Fruit fly (Drosophila melanogaster) S2 (cell line): Measurements from ENCODE around the gene CG34353.

Experiments
- CG8478 ChIP-seq: fragments of >200 bp; optimal IDR thresholded peaks from 2 replicates; lab custom pipeline; 2018
- CTCF ChIP-seq, 2 experiments: fragments of >200 bp; optimal IDR thresholded peaks; 2 replicates each; lab custom pipeline; 2018

dm6 chr3R:27843809-27844208 lies 61.8 kb downstream of the CG34353 start:
- no peak for TF ChIP-seq CG8478
- TF ChIP-seq CTCF (optimal IDR thresholded peaks at IDR 0.05; lab: Kevin White, UChicago), result peak; percentile 52 to 57
